Fruit fly (Drosophila melanogaster): ENCODE data around the gene sev.

The sev gene

dm6 chrX:11087384-11087783 lies 1.3 kb upstream of the sev start:
- no peak for TF ChIP-seq CG8478 (optimal IDR thresholded peaks at IDR 0.05)
- no peak for TF ChIP-seq CTCF (optimal IDR thresholded peaks at IDR 0.05)

DNA sequence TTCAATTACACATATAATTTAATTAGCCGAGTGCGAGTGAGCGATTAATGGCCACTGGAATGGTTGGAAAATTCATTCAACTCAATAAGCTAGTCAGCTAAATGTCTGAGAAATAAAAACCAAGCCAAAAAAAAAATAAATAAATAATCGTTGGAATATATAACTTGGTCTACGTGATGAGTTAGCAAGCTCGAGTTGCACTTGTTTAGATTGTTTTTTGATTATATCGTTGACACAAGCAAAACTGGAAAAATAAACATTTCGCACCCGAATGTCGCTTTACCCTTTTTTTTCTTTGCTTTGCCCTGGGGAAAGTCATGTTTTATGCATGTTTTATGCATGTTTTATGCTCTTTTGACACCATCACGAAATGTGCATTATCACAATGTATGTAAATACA lies 3.1 kb downstream of the sev start:
- TF ChIP-seq CG8478 (optimal IDR thresholded peaks at IDR 0.05) (no peak), CTCF (optimal IDR thresholded peaks at IDR 0.05) (no peak)

- TF ChIP-seq CG8478 (optimal IDR thresholded peaks at IDR 0.05) (no peak), CTCF (optimal IDR thresholded peaks at IDR 0.05) (peak; percentile 75 to 77)
Measured at dm6 chrX:11081834-11082233, 4.3 kb downstream of the sev start.

DNA sequence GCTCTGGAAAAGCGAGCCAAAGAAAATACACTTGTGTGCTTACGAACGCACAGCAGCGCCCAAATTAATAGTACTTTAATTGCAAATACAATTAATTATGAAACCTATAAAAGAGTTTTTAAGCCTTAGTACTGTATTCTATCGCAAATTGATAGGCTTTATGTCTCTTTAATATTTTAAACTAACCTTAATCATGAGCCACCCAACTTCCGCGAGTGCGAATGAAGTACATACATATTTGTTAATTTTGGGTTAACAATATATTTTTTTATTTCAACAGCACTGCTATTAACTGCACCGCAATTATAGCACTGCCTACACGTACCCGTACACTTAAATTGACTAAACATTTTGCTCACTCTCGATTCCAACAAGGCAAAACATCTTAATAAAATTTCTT lies 4.9 kb downstream of the sev start:
- no peak for TF ChIP-seq CTCF (optimal IDR thresholded peaks at IDR 0.05)
- no peak for TF ChIP-seq CG8478 (optimal IDR thresholded peaks at IDR 0.05)

dm6 chrX:11066252-11066651 lies 19.8 kb downstream of the sev start, which contains the start of gene CG15203:
Gene CG15203 (plus strand): TSS chrX:11066552.
- TF ChIP-seq CG8478 (optimal IDR thresholded peaks at IDR 0.05) = no peak
- no peak for TF ChIP-seq CTCF (optimal IDR thresholded peaks at IDR 0.05)

dm6 chrX:11063070-11063469 lies 23.0 kb downstream of the sev start, which contains the start of gene CG1537:
Gene CG1537 (minus strand): TSS chrX:11063170.
- TF ChIP-seq CTCF (optimal IDR thresholded peaks at IDR 0.05) (no peak), CG8478 (optimal IDR thresholded peaks at IDR 0.05) (no peak)

dm6 chrX:11059519-11059918 lies 26.6 kb downstream of the sev start, which contains the start of gene CG1545:
Gene CG1545 (minus strand): TSS chrX:11059619.
- TF ChIP-seq CG8478 (optimal IDR thresholded peaks at IDR 0.05) (no peak), CTCF (optimal IDR thresholded peaks at IDR 0.05) (no peak)

- TF ChIP-seq CTCF (optimal IDR thresholded peaks at IDR 0.05) (no peak), CG8478 (optimal IDR thresholded peaks at IDR 0.05) (no peak)
Measured at dm6 chrX:11053456-11053855, 32.6 kb downstream of the sev start, which contains the start of gene CG1552. Gene CG1552 (minus strand): TSS chrX:11053556.

dm6 chrX:11044456-11044855 lies 41.6 kb downstream of the sev start, which contains the start of gene SmydA-4:
Gene SmydA-4 (plus strand): TSS chrX:11044756.
- TF ChIP-seq CTCF (optimal IDR thresholded peaks at IDR 0.05) (no peak), CG8478 (optimal IDR thresholded peaks at IDR 0.05) (no peak)

dm6 chrX:11039788-11040187 lies 46.3 kb downstream of the sev start, which contains the start of gene vex:
Gene vex (minus strand): TSS chrX:11039901.
- TF ChIP-seq CTCF (optimal IDR thresholded peaks at IDR 0.05) (no peak), CG8478 (optimal IDR thresholded peaks at IDR 0.05) (no peak)

All from S2 (cell line).